Worm (Caenorhabditis elegans) whole organism, L2 larva: ENCODE results near the gene R11G1.1.
A peak's percentile ranks its signal among the peaks of the same experiment; 100 is the strongest.

Experiments
- C34F6.9 ChIP-seq: fragments of 150-350 bp; optimal IDR thresholded peaks from 2 replicates; lab custom pipeline; 2014; ENCODE audit warnings: missing biosample characterization, missing genetic modification characterization
- Y55F3AM.14 ChIP-seq: fragments of 200-800 bp; sonication (Bioruptor generic); optimal IDR thresholded peaks from 2 replicates; lab custom pipeline; 2018; ENCODE audit warnings: mild to moderate bottlenecking, missing genetic modification characterization, missing compliant biosample characterization
- ZK546.5 ChIP-seq: sonication (generic microtip); optimal IDR thresholded peaks from 2 replicates; lab custom pipeline; 2017; ENCODE audit warnings: missing biosample characterization, missing genetic modification characterization
- ama-1 ChIP-seq: fragments of 150-350 bp; optimal IDR thresholded peaks from 2 replicates; lab custom pipeline; 2018; ENCODE audit warnings: inconsistent platforms
- blmp-1 ChIP-seq: sonication (generic microtip); optimal IDR thresholded peaks from 2 replicates; lab custom pipeline; 2017; ENCODE audit warnings: missing genetic modification characterization, mild to moderate bottlenecking, missing compliant biosample characterization, antibody characterized with exemption, moderate library complexity; ENCODE audit not compliant: insufficient read depth
- ceh-16 ChIP-seq: fragments of 150-350 bp; optimal IDR thresholded peaks from 2 replicates; lab custom pipeline; 2014; ENCODE audit warnings: missing biosample characterization, missing genetic modification characterization
- ceh-82 ChIP-seq: fragments of 150-350 bp; optimal IDR thresholded peaks from 2 replicates; lab custom pipeline; 2014; ENCODE audit warnings: missing biosample characterization, missing genetic modification characterization
- crh-2 ChIP-seq: sonication (generic microtip); optimal IDR thresholded peaks from 2 replicates; lab custom pipeline; 2017; ENCODE audit warnings: missing biosample characterization, missing genetic modification characterization
- elt-3 ChIP-seq: sonication (generic microtip); optimal IDR thresholded peaks from 2 replicates; lab custom pipeline; 2017; ENCODE audit warnings: missing biosample characterization, missing genetic modification characterization
- fos-1 ChIP-seq: fragments of 150-350 bp; optimal IDR thresholded peaks from 2 replicates; lab custom pipeline; 2014; ENCODE audit warnings: missing biosample characterization, missing genetic modification characterization
- gmeb-1 ChIP-seq: fragments of 150-350 bp; optimal IDR thresholded peaks from 2 replicates; lab custom pipeline; 2014; ENCODE audit warnings: missing biosample characterization, missing genetic modification characterization
- lin-11 ChIP-seq: fragments of 150-350 bp; sonication (generic microtip); optimal IDR thresholded peaks from 2 replicates; lab custom pipeline; 2014; ENCODE audit warnings: missing biosample characterization, missing genetic modification characterization, inconsistent platforms, mixed read lengths
- lin-13 ChIP-seq: fragments of 150-350 bp; optimal IDR thresholded peaks from 2 replicates; lab custom pipeline; 2014; ENCODE audit warnings: missing biosample characterization, missing genetic modification reagents, missing genetic modification characterization
- lin-39 ChIP-seq: fragments of 150-350 bp; optimal IDR thresholded peaks from 2 replicates; lab custom pipeline; 2014; ENCODE audit warnings: missing biosample characterization, missing genetic modification reagents, missing genetic modification characterization
- lsy-2 ChIP-seq, 2 experiments: fragments of 150-350 bp in 1 of 2; sonication (generic microtip) in 1 of 2; optimal IDR thresholded peaks; 2 replicates each; lab custom pipeline; 2014 to 2017; ENCODE audit warnings: missing biosample characterization in 2 of 2, missing genetic modification characterization in 2 of 2
- mab-5 ChIP-seq: fragments of 150-350 bp; optimal IDR thresholded peaks from 2 replicates; lab custom pipeline; 2014; ENCODE audit warnings: missing biosample characterization, missing genetic modification characterization
- mbf-1 ChIP-seq: sonication (generic microtip); optimal IDR thresholded peaks from 2 replicates; lab custom pipeline; 2017; ENCODE audit warnings: missing biosample characterization, missing genetic modification characterization
- mdl-1 ChIP-seq, 2 experiments: fragments of 150-350 bp in 1 of 2; sonication (generic microtip) in 1 of 2; optimal IDR thresholded peaks; 2 replicates each; lab custom pipeline; 2017; ENCODE audit warnings: missing biosample characterization in 2 of 2, missing genetic modification characterization in 2 of 2
- nhr-10 ChIP-seq: sonication (generic microtip); optimal IDR thresholded peaks from 2 replicates; lab custom pipeline; 2017; ENCODE audit warnings: missing biosample characterization, missing genetic modification characterization
- nhr-12 ChIP-seq: fragments of 150-350 bp; optimal IDR thresholded peaks from 2 replicates; lab custom pipeline; 2014; ENCODE audit warnings: missing biosample characterization, missing genetic modification characterization
- nhr-129 ChIP-seq: fragments of 150-350 bp; optimal IDR thresholded peaks from 2 replicates; lab custom pipeline; 2014; ENCODE audit warnings: missing biosample characterization, missing genetic modification characterization
- nhr-21 ChIP-seq: fragments of 150-350 bp; optimal IDR thresholded peaks from 2 replicates; lab custom pipeline; 2014; ENCODE audit warnings: missing biosample characterization, missing genetic modification characterization
- nhr-25 ChIP-seq: fragments of 150-350 bp; sonication (generic microtip); optimal IDR thresholded peaks from 3 replicates; lab custom pipeline; 2014; ENCODE audit warnings: missing biosample characterization, missing genetic modification characterization
- nhr-77 ChIP-seq: fragments of 150-350 bp; optimal IDR thresholded peaks from 2 replicates; lab custom pipeline; 2014; ENCODE audit warnings: missing biosample characterization, missing genetic modification characterization
- peb-1 ChIP-seq: fragments of 150-350 bp; optimal IDR thresholded peaks from 2 replicates; lab custom pipeline; 2014; ENCODE audit warnings: missing biosample characterization, missing genetic modification characterization
- skn-1 ChIP-seq: sonication (generic microtip); optimal IDR thresholded peaks from 2 replicates; lab custom pipeline; 2017; ENCODE audit warnings: missing biosample characterization, missing genetic modification characterization
- sma-9 ChIP-seq, 2 experiments: fragments of 150-350 bp in 1 of 2; sonication (generic microtip) in 1 of 2; optimal IDR thresholded peaks; 2 replicates each; lab custom pipeline; 2014 to 2016; ENCODE audit warnings: missing genetic modification characterization in 2 of 2, mild to moderate bottlenecking in 1 of 2, missing biosample characterization in 1 of 2, missing compliant biosample characterization in 1 of 2, missing genetic modification reagents in 1 of 2, moderate library complexity in 1 of 2
- unc-39 ChIP-seq: fragments of 150-350 bp; optimal IDR thresholded peaks from 2 replicates; lab custom pipeline; 2014; ENCODE audit warnings: missing biosample characterization, missing genetic modification characterization
- unc-55 ChIP-seq: fragments of 150-350 bp; sonication (generic microtip); optimal IDR thresholded peaks from 3 replicates; lab custom pipeline; 2014; ENCODE audit warnings: missing biosample characterization, missing genetic modification reagents, missing genetic modification characterization
- unc-62 ChIP-seq: fragments of 150-350 bp; optimal IDR thresholded peaks from 2 replicates; lab custom pipeline; 2014; ENCODE audit warnings: missing biosample characterization, missing genetic modification reagents, missing genetic modification characterization
- ztf-11 ChIP-seq: sonication (generic microtip); optimal IDR thresholded peaks from 2 replicates; lab custom pipeline; 2017; ENCODE audit warnings: missing biosample characterization, missing genetic modification characterization
- ztf-4 ChIP-seq: fragments of 150-350 bp; optimal IDR thresholded peaks from 2 replicates; lab custom pipeline; 2014; ENCODE audit warnings: missing biosample characterization, missing genetic modification characterization

The R11G1.1 gene

DNA sequence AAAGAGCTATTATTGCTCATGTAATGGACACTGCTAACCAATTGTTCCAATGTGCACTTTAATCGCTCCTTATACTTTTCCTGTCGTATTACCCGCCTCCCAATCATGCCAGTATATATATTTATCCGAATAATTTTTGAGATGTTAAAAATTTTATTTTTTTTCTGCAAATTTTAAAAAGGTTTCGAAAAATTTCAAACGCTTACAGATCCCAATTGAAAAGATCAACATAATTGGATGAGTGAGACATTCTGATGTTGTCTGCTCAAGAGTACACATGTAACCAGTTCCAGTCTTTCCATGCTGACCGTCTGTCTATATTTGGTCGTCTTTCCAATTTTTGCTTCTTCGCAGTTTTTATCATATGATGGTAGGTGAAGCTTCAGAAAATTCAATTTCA lies at the start of gene R11G1.1:
Gene R11G1.1, plus strand, starts transcription at position 301 of the 400 bp plus-strand sequence.
- TF ChIP-seq mdl-1 (tag; optimal IDR thresholded peaks at IDR 0.05; lab: Kevin White, UChicago) (no peak), nhr-10 (tag; lab: Kevin White, UChicago) (no peak), crh-2 (tag; lab: Kevin White, UChicago) (no peak), mab-5 (no peak), blmp-1 (tag; lab: Kevin White, UChicago) (no peak), peb-1 (tag; lab: Kevin White, UChicago) (no peak), ZK546.5 (tag; lab: Kevin White, UChicago) (no peak)

DNA sequence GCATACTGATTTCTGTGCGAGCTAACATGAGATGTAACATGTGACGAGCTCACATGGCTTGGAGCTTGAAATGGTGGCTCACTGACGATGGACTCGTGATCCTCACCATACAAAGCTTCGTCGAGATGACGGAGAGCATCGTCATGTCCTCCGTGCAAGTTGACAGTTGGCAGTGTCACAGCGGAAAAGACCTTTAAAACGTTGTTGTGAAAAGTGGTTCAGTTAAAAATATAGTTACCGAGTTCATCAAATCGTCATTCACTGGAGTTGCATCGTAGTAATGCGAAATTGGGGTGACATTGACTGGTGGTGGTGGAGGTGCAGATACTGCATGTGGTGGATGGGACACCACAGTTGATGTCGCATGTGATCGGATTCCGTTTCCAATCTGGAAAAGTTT lies 48.9 kb upstream of the R11G1.1 start:
- TF ChIP-seq lin-13 (GFP tag; lab: Kevin White, UChicago) (no peak), ama-1 (lab: Kevin White, UChicago) (no peak), skn-1 (tag; lab: Kevin White, UChicago) (no peak), nhr-12 (tag; lab: Kevin White, UChicago) (no peak), gmeb-1 (tag; lab: Kevin White, UChicago) (no peak), nhr-77 (tag; lab: Kevin White, UChicago) (no peak), C34F6.9 (tag; lab: Kevin White, UChicago) (no peak), sma-9 (GFP tag; optimal IDR thresholded peaks at IDR 0.05; lab: Kevin White, UChicago) (no peak), sma-9 (tag; optimal IDR thresholded peaks at IDR 0.05; lab: Kevin White, UChicago) (no peak), unc-39 (tag; lab: Kevin White, UChicago) (no peak)

DNA sequence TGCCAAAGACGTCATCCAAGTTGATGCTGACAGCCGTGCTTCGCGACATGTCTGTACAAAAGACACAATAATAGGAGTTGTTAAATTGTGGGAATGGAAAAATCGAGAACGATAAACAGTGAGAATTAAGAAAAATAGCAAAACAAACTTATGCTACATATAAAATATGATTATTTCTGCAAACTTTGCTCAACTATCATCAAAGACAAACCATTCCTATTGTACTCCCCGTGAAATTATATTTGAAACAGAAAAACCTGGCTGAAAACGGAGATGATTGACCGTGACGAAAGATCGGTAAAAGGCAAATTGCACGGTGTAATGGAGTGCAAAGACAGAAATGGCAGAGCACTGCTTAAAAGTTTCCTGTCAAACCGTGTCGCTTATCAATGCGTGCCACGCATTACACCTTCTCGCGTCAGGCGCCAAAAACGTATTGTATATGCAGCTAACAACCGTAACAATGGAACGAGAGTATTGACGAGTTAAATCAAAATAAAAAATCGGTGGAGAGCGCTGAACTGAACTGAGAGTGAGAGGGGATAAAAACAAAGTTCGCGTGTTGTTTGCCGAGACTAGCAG lies 48.2 kb upstream of the R11G1.1 start, which contains the start of gene C18B2.5:
Gene C18B2.5, minus strand, starts transcription at position 51 of the 582 bp plus-strand sequence.
- TF ChIP-seq crh-2 (tag; lab: Kevin White, UChicago) (peak; percentile 77), unc-55 (GFP tag; lab: Kevin White, UChicago) (no peak), fos-1 (peak; percentile 83), ZK546.5 (tag; lab: Kevin White, UChicago) (no peak), ceh-82 (tag; lab: Kevin White, UChicago) (no peak), mbf-1 (no peak), nhr-10 (tag; lab: Kevin White, UChicago) (no peak), elt-3 (tag; lab: Kevin White, UChicago) (no peak), gmeb-1 (tag; lab: Kevin White, UChicago) (peak; percentile 30), lin-11 (no peak)

DNA sequence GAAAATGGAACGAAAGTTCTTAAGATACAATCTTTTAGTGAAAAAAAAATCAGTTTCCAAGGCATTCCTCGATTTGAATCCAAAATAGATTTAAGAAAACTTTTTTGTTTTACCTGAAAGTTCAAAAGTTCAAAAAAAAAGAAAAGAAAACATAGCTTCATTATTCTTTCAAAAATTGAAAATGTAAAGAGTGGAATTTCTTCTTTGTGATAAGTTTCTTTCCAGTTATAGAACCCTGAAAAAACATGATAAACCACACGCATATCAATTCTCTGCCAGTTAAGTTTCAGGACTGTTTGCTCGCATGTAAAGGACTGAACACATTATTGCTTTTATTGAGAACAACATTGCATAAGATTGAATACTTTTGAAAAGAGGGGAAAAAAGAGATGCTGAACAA lies 47.6 kb upstream of the R11G1.1 start:
- TF ChIP-seq nhr-25: no peak
- TF ChIP-seq C34F6.9 (tag; lab: Kevin White, UChicago): no peak
- TF ChIP-seq lsy-2 (tag; optimal IDR thresholded peaks at IDR 0.05; lab: Kevin White, UChicago): no peak
- no peak for TF ChIP-seq sma-9 (GFP tag; optimal IDR thresholded peaks at IDR 0.05; lab: Kevin White, UChicago)
- TF ChIP-seq sma-9 (tag; optimal IDR thresholded peaks at IDR 0.05; lab: Kevin White, UChicago): no peak
- TF ChIP-seq ztf-11 (tag; lab: Kevin White, UChicago): no peak
- no peak for TF ChIP-seq unc-62
- TF ChIP-seq nhr-10 (tag; lab: Kevin White, UChicago): no peak
- TF ChIP-seq nhr-77 (tag; lab: Kevin White, UChicago): no peak
- TF ChIP-seq ceh-16 (tag; lab: Kevin White, UChicago): no peak
- TF ChIP-seq nhr-129 (tag; lab: Kevin White, UChicago): no peak
- TF ChIP-seq lin-39: no peak
- no peak for TF ChIP-seq mab-5
- TF ChIP-seq Y55F3AM.14 (GFP tag; lab: Kevin White, UChicago): no peak
- TF ChIP-seq ztf-4 (tag; lab: Kevin White, UChicago): no peak

DNA sequence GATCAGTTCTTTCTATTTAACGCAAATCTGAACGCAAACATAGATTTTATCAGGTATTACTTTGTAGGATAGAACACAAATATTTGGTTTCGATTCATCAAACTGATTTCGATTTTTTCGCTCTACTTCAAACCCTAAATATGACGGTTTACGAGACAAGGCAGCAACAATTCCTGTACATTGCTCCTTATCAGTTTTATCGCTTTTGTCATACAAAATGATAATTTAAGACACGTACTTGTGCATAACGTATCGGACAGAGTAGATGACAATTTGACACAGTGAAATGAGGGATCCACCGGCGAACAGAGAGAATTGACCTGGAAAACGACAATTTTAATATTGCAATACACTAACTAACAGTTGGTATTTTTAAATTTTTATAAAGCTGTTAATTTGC lies 45.6 kb upstream of the R11G1.1 start:
- TF ChIP-seq crh-2 (tag; lab: Kevin White, UChicago) (peak; percentile 61), fos-1 (peak; percentile 94), nhr-21 (tag; lab: Kevin White, UChicago) (no peak)
